Worm (Caenorhabditis elegans): ENCODE results near the gene srd-70.
"Not testable (repeated sequence)": the region's sequence is repeated elsewhere in the genome, so short reads cannot be mapped to it uniquely, and the experiment has no call there.

DNA sequence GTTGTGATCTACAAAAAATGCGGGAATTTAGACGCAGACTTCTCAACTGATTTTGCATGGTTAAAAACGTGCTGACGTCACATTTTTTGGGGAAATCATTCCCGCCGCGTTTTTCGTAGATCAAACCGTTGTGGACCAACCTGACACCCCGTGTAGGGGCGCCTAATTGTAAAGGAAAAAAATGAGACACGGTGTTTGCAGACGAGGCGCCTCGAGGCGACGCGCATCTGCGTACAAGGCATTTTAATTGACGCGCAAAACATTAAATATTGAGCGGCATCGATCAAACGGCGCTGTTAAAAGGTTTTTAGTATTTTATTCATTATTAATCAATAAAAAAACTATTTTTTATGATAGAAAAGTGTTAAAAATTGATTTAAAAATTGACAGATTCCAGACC, 22.5 kb upstream of the srd-70 start:
- not testable (repeated sequence) for TF ChIP-seq nhr-179 (tag; optimal IDR thresholded peaks at IDR 0.05); sea-2 (GFP tag; IDR thresholded peaks at IDR 0.05); unc-62 (GFP tag; optimal IDR thresholded peaks at IDR 0.05); attf-5 (GFP tag; optimal IDR thresholded peaks at IDR 0.05)

All from whole organism, young adult.